Worm (Caenorhabditis elegans) whole organism, young adult: ENCODE results near the gene T07G12.4.

Experiments
- B0019.2 ChIP-seq: fragments of 200-800 bp; sonication (Bioruptor generic); conservative IDR thresholded peaks from 2 replicates; pipeline ENCODE4 v1.3.6; 2022; ENCODE audit warnings: missing genetic modification reagents, missing genetic modification characterization, missing compliant biosample characterization
- F49E8.2 ChIP-seq: sonication (generic microtip); optimal IDR thresholded peaks from 3 replicates; lab custom pipeline; 2017; ENCODE audit warnings: missing genetic modification characterization, mild to moderate bottlenecking, missing compliant biosample characterization, antibody characterized with exemption, moderate library complexity; ENCODE audit not compliant: insufficient read depth
- ama-1 ChIP-seq, 3 experiments: fragments of 150-350 bp in 1 of 3; sonication (generic microtip) in 2 of 3; optimal IDR thresholded peaks; 2 replicates each; lab custom pipeline; 2014 to 2018; ENCODE audit warnings: missing biosample characterization in 2 of 3, missing genetic modification characterization in 2 of 3, missing genetic modification reagents in 2 of 3
- dpff-1 ChIP-seq: sonication (generic microtip); optimal IDR thresholded peaks from 2 replicates; lab custom pipeline; 2017; ENCODE audit warnings: mild to moderate bottlenecking, missing genetic modification characterization, missing compliant biosample characterization
- him-1 ChIP-seq: sonication (generic microtip); optimal IDR thresholded peaks from 2 replicates; lab custom pipeline; 2016; ENCODE audit warnings: missing genotype, missing genetic modification reagents, missing genetic modification characterization, missing compliant biosample characterization
- hlh-26 ChIP-seq: fragments of 200-800 bp; sonication (Bioruptor generic); conservative IDR thresholded peaks from 2 replicates; pipeline ENCODE4 v1.3.6; 2022; ENCODE audit warnings: missing genetic modification reagents, missing genetic modification characterization, missing compliant biosample characterization
- lin-35 ChIP-seq, 3 experiments: fragments of 150-350 bp in 2 of 3; sonication (generic microtip) in 1 of 3; optimal IDR thresholded peaks; 2 replicates each; lab custom pipeline; 2014 to 2018; ENCODE audit warnings: missing biosample characterization in 3 of 3, missing genetic modification characterization in 3 of 3, missing genetic modification reagents in 3 of 3
- madf-8 ChIP-seq: fragments of 200-800 bp; sonication (Bioruptor generic); conservative IDR thresholded peaks from 2 replicates; pipeline ENCODE4 v1.3.6; 2022; ENCODE audit warnings: missing genetic modification reagents, missing genetic modification characterization, missing compliant biosample characterization
- pha-4 ChIP-seq: fragments of 150-350 bp; sonication (generic microtip); optimal IDR thresholded peaks from 2 replicates; lab custom pipeline; 2014; ENCODE audit warnings: missing biosample characterization, missing genetic modification reagents, missing genetic modification characterization
- snpc-4 ChIP-seq, 5 experiments: fragments of 150-350 bp in 1 of 5; sonication (generic microtip) in 4 of 5; optimal IDR thresholded peaks; 2 replicates each; lab custom pipeline; 2014 to 2018; ENCODE audit warnings: missing genetic modification characterization in 5 of 5, missing biosample characterization in 3 of 5, antibody characterized with exemption in 2 of 5, mild to moderate bottlenecking in 2 of 5, missing compliant biosample characterization in 2 of 5, missing genotype in 2 of 5, moderate library complexity in 2 of 5, missing genetic modification reagents in 1 of 5
- tbp1 ChIP-seq: fragments of 200-800 bp; sonication (Bioruptor generic); optimal IDR thresholded peaks from 2 replicates; lab custom pipeline; 2018; ENCODE audit warnings: mild to moderate bottlenecking, missing genetic modification characterization, missing compliant biosample characterization
- zfh-2 ChIP-seq: fragments of 200-800 bp; sonication (Bioruptor generic); conservative IDR thresholded peaks from 2 replicates; pipeline ENCODE4 v1.3.6; 2022; ENCODE audit warnings: missing genetic modification reagents, missing genetic modification characterization, missing compliant biosample characterization

- TF ChIP-seq madf-8 (GFP tag; lab: Robert Waterston, UW) (no peak), B0019.2 (GFP tag; lab: Robert Waterston, UW) (no peak), F49E8.2 (no peak), him-1 (no peak), pha-4 (tag; lab: Kevin White, UChicago) (no peak), hlh-26 (GFP tag; lab: Robert Waterston, UW) (no peak), snpc-4 (GFP tag; optimal IDR thresholded peaks at IDR 0.05; lab: Kevin White, UChicago) (peak; percentile 11), snpc-4 (tag; optimal IDR thresholded peaks at IDR 0.05; lab: Kevin White, UChicago) (peak in 1 of 4 experiments; percentile 13), dpff-1 (tag; lab: Kevin White, UChicago) (no peak), tbp1 (no peak), zfh-2 (GFP tag; lab: Robert Waterston, UW) (peak; percentile 85), lin-35 (GFP tag; optimal IDR thresholded peaks at IDR 0.05; lab: Kevin White, UChicago) (peak in 1 of 3 experiments; percentile 11), ama-1 (optimal IDR thresholded peaks at IDR 0.05; lab: Kevin White, UChicago) (no peak), ama-1 (GFP tag; optimal IDR thresholded peaks at IDR 0.05; lab: Kevin White, UChicago) (no peak)
These were observed 38.5 kb downstream of the T07G12.4 start for ce11 chrIV:10499948-10500356.
